Fruit fly (Drosophila melanogaster) whole organism, embryonic: ENCODE data around the gene RluA-1.

Experiments
- Asciz ChIP-seq: fragments of 200-800 bp; sonication (Bioruptor generic); optimal IDR thresholded peaks from 2 replicates; lab custom pipeline; 2017; ENCODE audit warnings: missing biosample characterization, mild to moderate bottlenecking, missing genetic modification characterization, missing genetic modification reagents
- BtbVII ChIP-seq: fragments of 200-800 bp; sonication (Bioruptor generic); optimal IDR thresholded peaks from 3 replicates; lab custom pipeline; 2017; ENCODE audit warnings: missing biosample characterization, mild to moderate bottlenecking, missing genetic modification characterization
- CG10565 ChIP-seq: fragments of 200-800 bp; sonication (Bioruptor generic); optimal IDR thresholded peaks from 3 replicates; lab custom pipeline; 2016; ENCODE audit warnings: missing biosample characterization, mild to moderate bottlenecking, missing genetic modification characterization
- CG13296 ChIP-seq: fragments of 200-800 bp; sonication (Bioruptor generic); optimal IDR thresholded peaks from 3 replicates; lab custom pipeline; 2018; ENCODE audit warnings: missing biosample characterization, mild to moderate bottlenecking, missing genetic modification characterization
- CG14014 ChIP-seq: fragments of 200-800 bp; sonication (Bioruptor generic); IDR thresholded peaks from 2 replicates; pipeline ENCODE4 v1.3.6; 2022; ENCODE audit warnings: missing biosample characterization, missing genetic modification characterization
- CG14710 ChIP-seq: fragments of 200-800 bp; sonication (Bioruptor generic); optimal IDR thresholded peaks from 3 replicates; lab custom pipeline; 2019; ENCODE audit warnings: missing biosample characterization, mild to moderate bottlenecking, missing genetic modification characterization, moderate library complexity
- CG16815 ChIP-seq: fragments of 200-800 bp; sonication (Bioruptor generic); optimal IDR thresholded peaks from 3 replicates; lab custom pipeline; 2017; ENCODE audit warnings: missing biosample characterization, mild to moderate bottlenecking, missing genetic modification characterization
- CG17568 ChIP-seq: fragments of 200-800 bp; sonication (Bioruptor generic); optimal IDR thresholded peaks from 2 replicates; lab custom pipeline; 2018; ENCODE audit warnings: missing biosample characterization, mild to moderate bottlenecking, missing genetic modification characterization, moderate library complexity
- CG18764 ChIP-seq: fragments of 200-800 bp; sonication (Bioruptor generic); optimal IDR thresholded peaks from 3 replicates; lab custom pipeline; 2016; ENCODE audit warnings: missing biosample characterization, missing genetic modification characterization
- CG2678 ChIP-seq: fragments of 200-800 bp; sonication (Bioruptor generic); optimal IDR thresholded peaks from 3 replicates; lab custom pipeline; 2019; ENCODE audit warnings: missing biosample characterization, mild to moderate bottlenecking, missing genetic modification characterization, moderate library complexity
- CG2875 ChIP-seq: fragments of 200-800 bp; sonication (Bioruptor generic); optimal IDR thresholded peaks from 2 replicates; lab custom pipeline; 2017; ENCODE audit warnings: missing biosample characterization, mild to moderate bottlenecking, missing genetic modification characterization, missing genetic modification reagents
- CG2889 ChIP-seq: fragments of 200-800 bp; sonication (Bioruptor generic); IDR thresholded peaks from 3 replicates; pipeline ENCODE4 v1.3.6; 2022; ENCODE audit warnings: missing biosample characterization, missing genetic modification characterization
- CG3281 ChIP-seq: fragments of 200-800 bp; sonication (Bioruptor generic); optimal IDR thresholded peaks from 3 replicates; lab custom pipeline; 2017; ENCODE audit warnings: missing biosample characterization, mild to moderate bottlenecking, missing genetic modification characterization
- CG42726 ChIP-seq: fragments of 200-800 bp; sonication (Bioruptor generic); IDR thresholded peaks from 2 replicates; pipeline ENCODE4 v1.3.6; 2022; ENCODE audit warnings: missing biosample characterization, missing genetic modification characterization; ENCODE audit not compliant: partially characterized antibody
- CG4730 ChIP-seq: fragments of 200-800 bp; sonication (Bioruptor generic); IDR thresholded peaks from 2 replicates; pipeline ENCODE4 v1.3.6; 2022; ENCODE audit warnings: missing biosample characterization, missing genetic modification characterization
- CG5180 ChIP-seq: fragments of 200-800 bp; sonication (Bioruptor generic); optimal IDR thresholded peaks from 3 replicates; lab custom pipeline; 2017; ENCODE audit warnings: missing biosample characterization, missing genetic modification characterization, mild to moderate bottlenecking, moderate library complexity, missing genetic modification reagents
- CG7556 ChIP-seq: fragments of 200-800 bp; sonication (Bioruptor generic); optimal IDR thresholded peaks from 2 replicates; lab custom pipeline; 2017; ENCODE audit warnings: missing biosample characterization, mild to moderate bottlenecking, missing genetic modification characterization
- CG7786 ChIP-seq: fragments of 200-800 bp; sonication (Bioruptor generic); optimal IDR thresholded peaks from 2 replicates; lab custom pipeline; 2016; ENCODE audit warnings: missing biosample characterization, missing genetic modification characterization
- CG8290 ChIP-seq, 3 experiments: fragments of 200-800 bp; sonication (Bioruptor generic); optimal IDR thresholded peaks; 2 replicates each; lab custom pipeline; 2016 to 2019; ENCODE audit warnings: missing biosample characterization in 3 of 3, missing genetic modification characterization in 3 of 3, mild to moderate bottlenecking in 2 of 3, moderate library complexity in 1 of 3
- Dip2 ChIP-seq: fragments of 200-800 bp; sonication (Bioruptor generic); IDR thresholded peaks from 2 replicates; pipeline ENCODE4 v1.3.6; 2022; ENCODE audit warnings: missing biosample characterization, missing genetic modification characterization
- Fer1 ChIP-seq: fragments of 200-800 bp; sonication (Bioruptor generic); optimal IDR thresholded peaks from 2 replicates; lab custom pipeline; 2017; ENCODE audit warnings: missing biosample characterization, mild to moderate bottlenecking, missing genetic modification characterization
- GATAe ChIP-seq: fragments of 200-800 bp; sonication (Bioruptor generic); conservative IDR thresholded peaks from 2 replicates; pipeline ENCODE4 v1.3.6; 2022; ENCODE audit warnings: missing biosample characterization, missing genetic modification characterization
- Hmr ChIP-seq: fragments of 200-800 bp; sonication (Bioruptor generic); optimal IDR thresholded peaks from 3 replicates; lab custom pipeline; 2017; ENCODE audit warnings: mild to moderate bottlenecking, missing biosample characterization, missing genetic modification reagents, missing genetic modification characterization
- Lim3 ChIP-seq: fragments of 200-800 bp; sonication (Bioruptor generic); IDR thresholded peaks from 2 replicates; pipeline ENCODE4 v1.3.6; 2022; ENCODE audit warnings: missing biosample characterization, missing genetic modification characterization
- Meics ChIP-seq: fragments of 200-800 bp; sonication (Bioruptor generic); optimal IDR thresholded peaks from 2 replicates; lab custom pipeline; 2017; ENCODE audit warnings: missing biosample characterization, mild to moderate bottlenecking, missing genetic modification characterization
- Nf-YB ChIP-seq: fragments of 200-800 bp; sonication (Bioruptor generic); optimal IDR thresholded peaks from 3 replicates; lab custom pipeline; 2019; ENCODE audit warnings: missing biosample characterization, mild to moderate bottlenecking, missing genetic modification characterization, moderate library complexity
- Pdp1 ChIP-seq, 2 experiments: fragments of 200-800 bp; sonication (Bioruptor generic); optimal IDR thresholded peaks; 3 replicates each; lab custom pipeline; 2016; ENCODE audit warnings: missing biosample characterization in 2 of 2, missing genetic modification characterization in 2 of 2, mild to moderate bottlenecking in 1 of 2, moderate library complexity in 1 of 2
- Ptx1 ChIP-seq: fragments of 200-800 bp; sonication (Bioruptor generic); IDR thresholded peaks from 2 replicates; pipeline ENCODE4 v1.3.6; 2022; ENCODE audit warnings: missing biosample characterization, missing genetic modification characterization
- Rfx ChIP-seq: fragments of 200-800 bp; sonication (Bioruptor generic); IDR thresholded peaks from 2 replicates; pipeline ENCODE4 v1.3.6; 2022; ENCODE audit warnings: missing biosample characterization, missing genetic modification characterization
- Sox100B ChIP-seq: fragments of 200-800 bp; sonication (Bioruptor generic); optimal IDR thresholded peaks from 3 replicates; lab custom pipeline; 2018; ENCODE audit warnings: missing biosample characterization, mild to moderate bottlenecking, missing genetic modification characterization
- ac ChIP-seq: fragments of 200-800 bp; sonication (Bioruptor generic); optimal IDR thresholded peaks from 3 replicates; lab custom pipeline; 2017; ENCODE audit warnings: missing biosample characterization, mild to moderate bottlenecking, missing genetic modification characterization
- al ChIP-seq: fragments of 200-800 bp; sonication (Bioruptor generic); IDR thresholded peaks from 2 replicates; pipeline ENCODE4 v1.3.6; 2022; ENCODE audit warnings: missing biosample characterization, missing genetic modification characterization
- az2 ChIP-seq: fragments of 200-800 bp; sonication (Bioruptor generic); optimal IDR thresholded peaks from 3 replicates; lab custom pipeline; 2016; ENCODE audit warnings: missing biosample characterization, missing genetic modification characterization
- cato ChIP-seq: fragments of 200-800 bp; sonication (Bioruptor generic); optimal IDR thresholded peaks from 2 replicates; lab custom pipeline; 2016; ENCODE audit warnings: missing biosample characterization, missing genetic modification characterization, borderline replicate concordance
- danr ChIP-seq: fragments of 200-800 bp; sonication (Bioruptor generic); IDR thresholded peaks from 2 replicates; pipeline ENCODE4 v1.3.6; 2022; ENCODE audit warnings: missing biosample characterization, missing genetic modification characterization
- dmrt99B ChIP-seq: fragments of 200-800 bp; sonication (Bioruptor generic); optimal IDR thresholded peaks from 2 replicates; lab custom pipeline; 2018; ENCODE audit warnings: missing biosample characterization, mild to moderate bottlenecking, missing genetic modification characterization, moderate library complexity
- fd3F ChIP-seq: fragments of 200-800 bp; sonication (Bioruptor generic); optimal IDR thresholded peaks from 2 replicates; lab custom pipeline; 2018; ENCODE audit warnings: missing biosample characterization, mild to moderate bottlenecking, missing genetic modification characterization, moderate library complexity
- gem ChIP-seq: fragments of 200-800 bp; sonication (Bioruptor generic); optimal IDR thresholded peaks from 2 replicates; lab custom pipeline; 2019; ENCODE audit warnings: missing biosample characterization, mild to moderate bottlenecking, missing genetic modification characterization, moderate library complexity
- inv ChIP-seq: fragments of 200-800 bp; sonication (Bioruptor generic); IDR thresholded peaks from 2 replicates; pipeline ENCODE4 v1.3.6; 2022; ENCODE audit warnings: missing biosample characterization, missing genetic modification characterization; ENCODE audit not compliant: partially characterized antibody
- pb ChIP-seq: fragments of 200-800 bp; sonication (Bioruptor generic); optimal IDR thresholded peaks from 3 replicates; lab custom pipeline; 2016; ENCODE audit warnings: missing biosample characterization, missing genetic modification characterization
- peb ChIP-seq: fragments of 200-800 bp; sonication (Bioruptor generic); IDR thresholded peaks from 2 replicates; pipeline ENCODE4 v1.3.6; 2022; ENCODE audit warnings: missing biosample characterization, missing genetic modification characterization
- pros ChIP-seq: fragments of 200-800 bp; sonication (Bioruptor generic); optimal IDR thresholded peaks from 3 replicates; lab custom pipeline; 2019; ENCODE audit warnings: missing biosample characterization, mild to moderate bottlenecking, missing genetic modification characterization, moderate library complexity
- sens ChIP-seq: fragments of 200-800 bp; sonication (Bioruptor generic); peaks from one replicate; lab custom pipeline; 2016; ENCODE audit warnings: missing biosample characterization, missing genetic modification characterization
- tup ChIP-seq: fragments of 200-800 bp; sonication (Bioruptor generic); optimal IDR thresholded peaks from 2 replicates; lab custom pipeline; 2016; ENCODE audit warnings: missing biosample characterization, mild to moderate bottlenecking, missing genetic modification characterization, moderate library complexity
- unpg ChIP-seq: fragments of 200-800 bp; sonication (Bioruptor generic); optimal IDR thresholded peaks from 3 replicates; lab custom pipeline; 2018; ENCODE audit warnings: missing biosample characterization, mild to moderate bottlenecking, missing genetic modification characterization, moderate library complexity

The RluA-1 gene

dm6 chr2L:10472257-10472656 lies 1.9 kb downstream of the RluA-1 start (continued):
- TF ChIP-seq CG14710 (tag; lab: Kevin White, UChicago) (no peak), Dip2 (GFP tag; lab: Robert Waterston, UW) (no peak), CG7786 (no peak), CG18764 (GFP tag; lab: Kevin White, UChicago) (no peak), CG7556 (GFP tag; lab: Kevin White, UChicago) (no peak), CG17568 (peak; percentile 5), Rfx (GFP tag; lab: Robert Waterston, UW) (peak; percentile 19; the same call in 1 of the 2 replicates), dmrt99B (tag; lab: Kevin White, UChicago) (peak; percentile 18), CG4730 (no peak), inv (no peak), Lim3 (no peak), CG8290 (GFP tag; optimal IDR thresholded peaks at IDR 0.05; lab: Kevin White, UChicago) (no peak), CG8290 (tag; optimal IDR thresholded peaks at IDR 0.05; lab: Kevin White, UChicago) (peak in 1 of 2 experiments; percentile 3), GATAe (GFP tag; lab: Robert Waterston, UW) (no peak), fd3F (GFP tag; lab: Kevin White, UChicago) (peak; percentile 13), Fer1 (GFP tag; lab: Kevin White, UChicago) (peak; percentile 4), danr (GFP tag; lab: Robert Waterston, UW) (no peak), az2 (no peak), CG10565 (GFP tag; lab: Kevin White, UChicago) (no peak), CG16815 (GFP tag; lab: Kevin White, UChicago) (no peak), CG2889 (GFP tag; lab: Robert Waterston, UW) (no peak), CG42726 (GFP tag; lab: Robert Waterston, UW) (no peak), peb (GFP tag; lab: Robert Waterston, UW) (no peak), Pdp1 (GFP tag; optimal IDR thresholded peaks at IDR 0.05; lab: Kevin White, UChicago) (peak in 1 of 2 experiments; percentile 14), CG13296 (GFP tag; lab: Kevin White, UChicago) (peak; percentile 41), Ptx1 (GFP tag; lab: Robert Waterston, UW) (no peak), Meics (no peak), CG2875 (GFP tag; lab: Kevin White, UChicago) (no peak), unpg (peak; percentile 23), CG2678 (peak; percentile 37), CG3281 (no peak), BtbVII (GFP tag; lab: Kevin White, UChicago) (no peak), cato (no peak), pb (GFP tag; lab: Kevin White, UChicago) (no peak), Asciz (peak; percentile 4), ac (GFP tag; lab: Kevin White, UChicago) (no peak), sens (peak; percentile 51), Hmr (GFP tag; lab: Kevin White, UChicago) (peak; percentile 26), gem (peak; percentile 8), CG5180 (GFP tag; lab: Kevin White, UChicago) (peak; percentile 22), Nf-YB (GFP tag; lab: Kevin White, UChicago) (no peak), tup (GFP tag; lab: Kevin White, UChicago) (no peak), pros (no peak), al (GFP tag; lab: Robert Waterston, UW) (no peak), CG14014 (GFP tag; lab: Robert Waterston, UW) (peak; percentile 11; the same call in 1 of the 2 replicates), Sox100B (GFP tag; lab: Kevin White, UChicago) (peak; percentile 25)
